Worm (Caenorhabditis elegans): ENCODE results near the gene mrps-11.

The mrps-11 gene

DNA sequence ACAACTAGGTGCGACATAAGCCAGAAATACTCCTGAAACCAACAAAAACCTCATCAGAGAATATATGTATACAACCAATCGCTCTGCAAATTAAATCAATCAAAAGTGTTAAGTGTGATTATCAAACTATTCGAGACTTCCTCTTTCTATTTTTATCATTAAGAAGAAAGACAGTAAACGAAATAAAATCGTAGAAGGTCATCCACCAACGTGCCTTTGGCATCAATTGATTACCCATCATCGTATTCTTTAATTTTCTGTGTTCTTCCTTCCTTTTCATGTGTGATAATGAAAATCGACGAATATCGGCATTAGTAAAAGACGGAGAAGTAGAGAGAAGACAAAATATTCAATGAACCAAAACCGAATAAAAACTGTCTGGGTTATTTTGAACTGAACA, 17.5 kb upstream of the mrps-11 start:
- TF ChIP-seq elt-1 (tag; optimal IDR thresholded peaks at IDR 0.05): no peak
- peak; percentile 56 for TF ChIP-seq sma-9 (GFP tag; optimal IDR thresholded peaks at IDR 0.05)
- TF ChIP-seq sma-9 (tag; optimal IDR thresholded peaks at IDR 0.05): no peak
- peak; percentile 9 for TF ChIP-seq fos-1 (tag; optimal IDR thresholded peaks at IDR 0.05)

DNA sequence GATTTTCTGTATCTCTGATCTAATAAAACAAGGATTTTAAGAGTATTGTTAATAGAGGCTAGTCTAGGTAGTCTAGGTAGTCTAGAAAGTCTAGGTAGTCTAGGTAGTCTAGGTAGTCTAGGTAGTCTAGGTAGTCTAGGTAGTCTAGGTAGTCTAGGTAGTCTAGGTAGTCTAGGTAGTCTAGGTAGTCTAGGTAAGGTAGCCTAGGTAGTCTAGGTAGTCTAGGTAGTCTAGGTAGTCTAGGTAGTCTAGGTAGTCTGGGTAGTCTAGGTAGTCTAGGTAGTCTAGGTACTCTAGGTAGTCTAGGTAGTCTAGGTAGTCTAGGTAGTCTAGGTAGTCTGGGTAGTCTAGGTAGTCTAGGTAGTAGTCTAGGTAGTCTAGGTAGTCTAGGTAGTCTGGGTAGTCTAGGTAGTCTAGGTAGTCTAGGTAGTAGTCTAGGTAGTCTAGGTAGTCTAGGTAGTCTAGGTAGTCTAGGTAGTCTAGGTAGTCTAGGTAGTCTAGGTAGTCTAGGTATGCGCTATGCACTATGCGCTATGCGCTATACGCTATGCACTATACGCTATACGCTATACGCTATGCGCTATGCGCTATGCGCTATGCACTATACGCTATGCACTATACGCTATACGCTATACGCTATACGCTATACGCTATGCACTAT, 15.6 kb upstream of the mrps-11 start:
- peak; percentile 12 for TF ChIP-seq Y55F3AM.14 (GFP tag; optimal IDR thresholded peaks at IDR 0.05)

DNA sequence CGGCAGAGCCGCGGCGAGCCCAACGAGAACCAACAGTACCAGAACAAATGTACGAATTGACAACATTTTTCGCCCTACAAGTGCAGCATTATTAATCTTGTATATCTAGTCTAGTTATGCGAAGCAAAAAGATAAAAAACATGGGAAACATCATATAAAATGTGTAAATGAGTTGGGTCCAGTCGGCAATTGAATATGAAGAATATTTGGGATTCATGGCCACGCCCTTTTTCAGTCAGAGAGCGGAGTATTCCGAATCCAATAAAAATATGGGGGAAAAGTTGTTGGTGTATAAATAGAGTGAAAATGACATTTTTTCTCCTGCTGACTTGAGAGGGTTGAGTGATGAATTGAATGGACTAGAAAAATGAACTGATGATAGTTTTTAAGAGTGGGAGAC, 11.8 kb upstream of the mrps-11 start, which contains the start of gene nlp-46:
TSS of gene nlp-46 (minus strand) at position 101 of the 400 bp plus-strand sequence.
- TF ChIP-seq nhr-12 (tag; optimal IDR thresholded peaks at IDR 0.05) (no peak), ceh-82 (tag; optimal IDR thresholded peaks at IDR 0.05) (no peak), unc-55 (GFP tag; optimal IDR thresholded peaks at IDR 0.05) (no peak), egl-27 (tag; optimal IDR thresholded peaks at IDR 0.05) (no peak), unc-62 (GFP tag; optimal IDR thresholded peaks at IDR 0.05) (no peak), ztf-11 (tag; optimal IDR thresholded peaks at IDR 0.05) (no peak), lin-13 (GFP tag; optimal IDR thresholded peaks at IDR 0.05) (no peak), alr-1 (tag; optimal IDR thresholded peaks at IDR 0.05) (no peak), nhr-25 (tag; optimal IDR thresholded peaks at IDR 0.05) (no peak), aly-2 (tag; optimal IDR thresholded peaks at IDR 0.05) (no peak), sma-9 (GFP tag; optimal IDR thresholded peaks at IDR 0.05) (no peak), sma-9 (tag; optimal IDR thresholded peaks at IDR 0.05) (no peak), nhr-6 (tag; optimal IDR thresholded peaks at IDR 0.05) (no peak), ztf-1 (GFP tag; conservative IDR thresholded peaks at IDR 0.05) (no peak), nhr-237 (tag; optimal IDR thresholded peaks at IDR 0.05) (no peak), elt-1 (tag; optimal IDR thresholded peaks at IDR 0.05) (no peak), gmeb-1 (tag; optimal IDR thresholded peaks at IDR 0.05) (no peak), snpc-4 (tag; optimal IDR thresholded peaks at IDR 0.05) (no peak), C34F6.9 (tag; optimal IDR thresholded peaks at IDR 0.05) (no peak), mdl-1 (tag; optimal IDR thresholded peaks at IDR 0.05) (no peak), dmd-4 (tag; optimal IDR thresholded peaks at IDR 0.05) (no peak)

DNA sequence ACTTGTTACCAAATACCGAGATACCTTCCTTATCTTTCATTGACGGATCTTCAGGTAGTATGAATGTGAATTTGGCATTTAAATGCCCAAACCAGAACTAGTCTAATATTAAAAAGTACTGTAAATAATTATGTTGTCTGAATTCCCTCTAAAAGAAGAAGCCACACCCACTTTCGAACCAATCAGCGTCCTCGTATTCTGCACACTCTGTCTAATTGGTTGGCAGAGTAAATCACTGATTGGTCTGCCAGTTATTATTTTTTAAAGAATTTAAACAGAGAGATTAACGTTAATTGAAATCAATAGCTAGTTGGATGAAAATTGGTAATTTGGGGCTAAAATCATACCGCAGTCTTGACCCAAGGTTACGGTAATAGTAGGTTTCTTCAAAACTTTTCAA, 11.3 kb upstream of the mrps-11 start:
- TF ChIP-seq lin-39 (tag; optimal IDR thresholded peaks at IDR 0.05) (no peak), ztf-4 (tag; optimal IDR thresholded peaks at IDR 0.05) (no peak)

DNA sequence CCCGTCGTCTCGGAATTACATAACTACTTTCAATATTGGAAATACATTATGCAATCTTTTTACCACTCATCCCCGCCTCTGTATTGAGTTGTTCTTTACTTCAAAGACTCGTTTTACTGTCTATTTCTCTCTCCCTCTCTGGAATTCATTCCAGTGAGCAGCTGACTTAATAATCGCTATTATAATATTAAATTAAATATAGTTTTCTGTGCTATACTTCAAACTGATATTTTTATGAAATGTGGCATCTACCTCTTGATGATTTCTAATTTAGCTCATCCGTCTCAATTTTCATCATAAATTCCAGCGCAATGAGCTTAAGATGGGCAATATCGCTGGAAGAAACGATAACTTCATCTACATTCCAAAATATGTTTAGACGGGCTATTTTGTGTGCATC, 9.1 kb upstream of the mrps-11 start, which contains the start of gene T28H10.1:
TSS of gene T28H10.1 (plus strand) at position 301 of the 400 bp plus-strand sequence.
- no peak for TF ChIP-seq ztf-11 (tag; optimal IDR thresholded peaks at IDR 0.05)
- TF ChIP-seq ceh-16 (tag; optimal IDR thresholded peaks at IDR 0.05): no peak
- no peak for TF ChIP-seq fos-1 (tag; optimal IDR thresholded peaks at IDR 0.05)

DNA sequence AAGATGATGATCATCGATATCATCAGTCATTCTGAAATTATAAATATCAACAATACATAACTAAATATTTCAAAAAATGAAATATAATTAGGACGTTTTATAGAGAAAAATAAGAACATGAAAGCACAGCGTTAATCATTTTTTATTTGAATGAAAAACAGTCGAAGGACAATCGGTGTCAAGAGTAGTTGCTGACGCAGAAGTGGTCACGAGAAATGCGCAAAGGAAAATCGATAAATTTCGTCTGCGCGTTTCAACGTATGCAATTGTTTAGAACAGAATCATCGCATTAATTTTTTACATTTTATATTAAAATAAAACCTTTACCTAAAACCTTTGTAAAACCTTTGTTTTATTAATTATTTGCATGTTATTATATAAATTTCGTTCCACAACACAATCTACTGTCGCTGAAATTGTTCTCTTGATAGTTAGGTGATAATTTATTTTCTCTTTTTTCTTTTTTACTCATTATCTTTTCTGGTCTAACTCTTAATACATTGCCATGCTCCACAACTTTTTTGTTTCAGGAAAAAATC, 3.4 kb upstream of the mrps-11 start, which contains the start of the genes W04D2.4 and rbm-25:
TSS of gene W04D2.4 (minus strand) at position 31 of the 539 bp plus-strand sequence.
TSS of gene rbm-25 (plus strand) at position 489 of the 539 bp plus-strand sequence.
- no peak for TF ChIP-seq ZK546.5 (tag; optimal IDR thresholded peaks at IDR 0.05)
- peak; percentile 66 for TF ChIP-seq egl-27 (tag; optimal IDR thresholded peaks at IDR 0.05)
- peak; percentile 60 for TF ChIP-seq sma-3 (GFP tag; optimal IDR thresholded peaks at IDR 0.05)
- TF ChIP-seq sem-4 (tag; optimal IDR thresholded peaks at IDR 0.05): peak; percentile 67
- TF ChIP-seq skn-1 (tag; optimal IDR thresholded peaks at IDR 0.05): no peak
- peak; percentile 76 for TF ChIP-seq nhr-21 (tag; optimal IDR thresholded peaks at IDR 0.05)
- TF ChIP-seq nhr-23 (tag; optimal IDR thresholded peaks at IDR 0.05): no peak
- no peak for TF ChIP-seq ztf-1 (GFP tag; conservative IDR thresholded peaks at IDR 0.05)
- peak; percentile 71 for TF ChIP-seq F13H6.1 (tag; optimal IDR thresholded peaks at IDR 0.05)
- peak; percentile 87 for TF ChIP-seq gmeb-1 (tag; optimal IDR thresholded peaks at IDR 0.05)
- TF ChIP-seq aly-2 (tag; optimal IDR thresholded peaks at IDR 0.05): peak; percentile 14
- TF ChIP-seq lin-13 (GFP tag; optimal IDR thresholded peaks at IDR 0.05): peak; percentile 57
- TF ChIP-seq nhr-129 (tag; optimal IDR thresholded peaks at IDR 0.05): peak; percentile 58
- peak; percentile 88 for TF ChIP-seq snpc-4 (tag; optimal IDR thresholded peaks at IDR 0.05)
- peak; percentile 90 for TF ChIP-seq unc-55 (GFP tag; optimal IDR thresholded peaks at IDR 0.05)
- TF ChIP-seq ama-1 (optimal IDR thresholded peaks at IDR 0.05): peak; percentile 29
- peak; percentile 87 to 92 for TF ChIP-seq lsy-2 (tag; optimal IDR thresholded peaks at IDR 0.05)
- TF ChIP-seq blmp-1 (tag; optimal IDR thresholded peaks at IDR 0.05; ENCODE audit: insufficient read depth): no peak
- TF ChIP-seq sma-9 (GFP tag; optimal IDR thresholded peaks at IDR 0.05): peak; percentile 87
- no peak for TF ChIP-seq sma-9 (tag; optimal IDR thresholded peaks at IDR 0.05)
- peak; percentile 87 for TF ChIP-seq crh-2 (tag; optimal IDR thresholded peaks at IDR 0.05)
- TF ChIP-seq ztf-4 (tag; optimal IDR thresholded peaks at IDR 0.05): peak; percentile 35
- TF ChIP-seq mab-5 (tag; optimal IDR thresholded peaks at IDR 0.05): peak; percentile 87
- TF ChIP-seq dmd-4 (tag; optimal IDR thresholded peaks at IDR 0.05): peak; percentile 36
- TF ChIP-seq ceh-82 (tag; optimal IDR thresholded peaks at IDR 0.05): no peak
- peak; percentile 28 for TF ChIP-seq R02D3.7 (tag; optimal IDR thresholded peaks at IDR 0.05)
- TF ChIP-seq nhr-25 (tag; optimal IDR thresholded peaks at IDR 0.05): peak; percentile 60
- no peak for TF ChIP-seq ceh-16 (tag; optimal IDR thresholded peaks at IDR 0.05)
- peak; percentile 37 for TF ChIP-seq fos-1 (tag; optimal IDR thresholded peaks at IDR 0.05)
- TF ChIP-seq zag-1 (tag; optimal IDR thresholded peaks at IDR 0.05): no peak

Data from whole organism, L2 larva.